Worm (Caenorhabditis elegans): ENCODE measurements around the gene F08B12.4.
A peak's percentile ranks its signal among the peaks of the same experiment; 100 is the strongest.

The F08B12.4 gene

DNA sequence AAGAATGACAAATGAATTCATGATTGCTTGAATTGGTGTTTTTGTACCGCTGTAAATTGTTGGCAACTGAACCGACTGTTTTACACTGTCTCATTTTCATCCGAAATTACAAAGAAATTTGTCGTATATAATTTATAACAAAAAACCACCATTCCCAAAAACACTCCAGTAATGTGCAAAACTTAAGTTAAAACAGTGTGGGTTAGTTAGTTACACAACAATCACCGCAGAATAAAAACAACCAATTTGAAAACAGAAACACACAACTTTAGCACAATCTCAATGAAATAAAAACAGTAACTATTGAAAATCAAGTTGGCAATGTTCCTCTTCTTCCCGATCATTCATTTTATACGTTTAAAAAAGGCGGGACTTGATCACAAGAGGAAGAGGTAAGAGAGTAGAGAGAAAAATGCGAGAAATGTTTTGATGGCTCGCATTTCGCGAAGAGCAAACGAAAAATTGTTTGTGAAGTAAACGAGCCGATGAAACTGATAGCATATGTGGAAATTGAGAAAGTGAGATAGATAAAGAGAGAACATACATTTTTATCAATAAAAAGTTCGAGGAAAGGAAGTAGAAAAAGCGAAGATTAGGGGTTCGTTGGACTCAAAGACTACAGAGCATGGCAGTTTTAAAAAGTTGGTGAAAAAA lies at the start of gene F08B12.4:
F08B12.4 (minus strand) TSS at position 51 of the 654 bp plus-strand sequence.
- TF ChIP-seq nhr-41 (GFP tag; IDR thresholded peaks at IDR 0.05) (no peak), set-16 (GFP tag; IDR thresholded peaks at IDR 0.05) (no peak), ZK337.2 (GFP tag; IDR thresholded peaks at IDR 0.05) (no peak), mxl-3 (GFP tag; optimal IDR thresholded peaks at IDR 0.05) (no peak), madf-5 (GFP tag; IDR thresholded peaks at IDR 0.05) (no peak), nhr-77 (tag; optimal IDR thresholded peaks at IDR 0.05) (peak; percentile 56), saeg-2 (GFP tag; IDR thresholded peaks at IDR 0.05) (no peak), hlh-30 (tag; optimal IDR thresholded peaks at IDR 0.05; ENCODE audit: insufficient read depth) (peak; percentile 53), zip-11 (GFP tag; IDR thresholded peaks at IDR 0.05) (no peak), ztf-11 (tag; optimal IDR thresholded peaks at IDR 0.05) (no peak), lir-3 (tag; optimal IDR thresholded peaks at IDR 0.05) (no peak), dve-1 (tag; optimal IDR thresholded peaks at IDR 0.05; ENCODE audit: insufficient read depth) (peak; percentile 81), R02D3.7 (tag; optimal IDR thresholded peaks at IDR 0.05) (no peak), lin-29 (GFP tag; IDR thresholded peaks at IDR 0.05) (no peak), lim-7 (GFP tag; IDR thresholded peaks at IDR 0.05) (no peak), hmg-1.1 (GFP tag; IDR thresholded peaks at IDR 0.05) (no peak), hlh-11 (tag; optimal IDR thresholded peaks at IDR 0.05) (peak; percentile 65), zag-1 (tag; optimal IDR thresholded peaks at IDR 0.05) (no peak), F44E2.7 (GFP tag; IDR thresholded peaks at IDR 0.05) (no peak), spr-3 (GFP tag; optimal IDR thresholded peaks at IDR 0.05) (no peak), lin-15B (tag; optimal IDR thresholded peaks at IDR 0.05) (no peak), F49E8.2 (tag; optimal IDR thresholded peaks at IDR 0.05; ENCODE audit: borderline replicate concordance) (no peak), rbr-2 (tag; optimal IDR thresholded peaks at IDR 0.05) (no peak), ceh-44 (GFP tag; IDR thresholded peaks at IDR 0.05) (no peak), fos-1 (tag; optimal IDR thresholded peaks at IDR 0.05) (no peak), spr-1 (tag; optimal IDR thresholded peaks at IDR 0.05) (no peak), mep-1 (tag; optimal IDR thresholded peaks at IDR 0.05) (peak; percentile 26), dmd-9 (GFP tag; IDR thresholded peaks at IDR 0.05) (no peak), mxl-2 (GFP tag; conservative IDR thresholded peaks at IDR 0.05) (no peak), unc-62 (GFP tag; optimal IDR thresholded peaks at IDR 0.05 in 1 of 2) (no peak), unc-62 (tag; optimal IDR thresholded peaks at IDR 0.05) (no peak), Y5F2A.4 (GFP tag; optimal IDR thresholded peaks at IDR 0.05) (no peak), nhr-42 (GFP tag; IDR thresholded peaks at IDR 0.05) (peak; percentile 36; the same call in 1 of the 2 replicates), ceh-28 (tag; optimal IDR thresholded peaks at IDR 0.05) (no peak), mes-2 (tag; optimal IDR thresholded peaks at IDR 0.05; ENCODE audit: poor library complexity, severe bottlenecking) (no peak), T20F7.1 (GFP tag; optimal IDR thresholded peaks at IDR 0.05) (peak; percentile 11), F37D6.2 (tag; optimal IDR thresholded peaks at IDR 0.05) (no peak), lin-39 (tag; optimal IDR thresholded peaks at IDR 0.05) (no peak), dmd-6 (GFP tag; IDR thresholded peaks at IDR 0.05) (peak; percentile 70), nhr-76 (tag; optimal IDR thresholded peaks at IDR 0.05) (no peak), ceh-20 (GFP tag; IDR thresholded peaks at IDR 0.05) (no peak), madf-9 (GFP tag; conservative IDR thresholded peaks at IDR 0.05) (no peak), daf-12 (tag; optimal IDR thresholded peaks at IDR 0.05) (no peak), ceh-62 (tag; optimal IDR thresholded peaks at IDR 0.05) (no peak), F10B5.3 (tag; optimal IDR thresholded peaks at IDR 0.05) (no peak), nhr-28 (tag; optimal IDR thresholded peaks at IDR 0.05) (peak; percentile 64), daf-19 (GFP tag; conservative IDR thresholded peaks at IDR 0.05) (no peak), aly-2 (tag; optimal IDR thresholded peaks at IDR 0.05) (no peak), zfp-3 (GFP tag; conservative IDR thresholded peaks at IDR 0.05) (no peak), cey-2 (tag; optimal IDR thresholded peaks at IDR 0.05; ENCODE audit: borderline replicate concordance, insufficient read depth) (no peak), nhr-11 (tag; optimal IDR thresholded peaks at IDR 0.05) (peak; percentile 41)

Measured in whole organism, L4 larva.